Fruit fly (Drosophila melanogaster) whole organism, embryonic: ENCODE data around the gene vvl.

Source experiments
- Asciz ChIP-seq: fragments of 200-800 bp; sonication (Bioruptor generic); optimal IDR thresholded peaks from 2 replicates; lab custom pipeline; 2017; ENCODE audit warnings: missing biosample characterization, mild to moderate bottlenecking, missing genetic modification characterization, missing genetic modification reagents
- Atf3 ChIP-seq: fragments of 200-800 bp; sonication (Bioruptor generic); optimal IDR thresholded peaks from 3 replicates; lab custom pipeline; 2016; ENCODE audit warnings: missing biosample characterization, missing genetic modification characterization
- BEAF-32 ChIP-seq: fragments of 200-800 bp; sonication (Bioruptor generic); optimal IDR thresholded peaks from 3 replicates; lab custom pipeline; 2017; ENCODE audit warnings: missing biosample characterization, missing genetic modification characterization, mild to moderate bottlenecking, moderate library complexity, missing genetic modification reagents
- CG11093 ChIP-seq: fragments of 200-800 bp; sonication (Bioruptor generic); IDR thresholded peaks from 3 replicates; pipeline ENCODE4 v1.3.6; 2022; ENCODE audit warnings: missing biosample characterization, missing genetic modification characterization
- CG11247 ChIP-seq: fragments of 200-800 bp; sonication (Bioruptor generic); IDR thresholded peaks from 2 replicates; pipeline ENCODE4 v1.3.6; 2022; ENCODE audit warnings: missing biosample characterization, missing genetic modification characterization
- CG1233 ChIP-seq: fragments of 200-800 bp; sonication (Bioruptor generic); optimal IDR thresholded peaks from 4 replicates; lab custom pipeline; 2018; ENCODE audit warnings: missing biosample characterization, mild to moderate bottlenecking, missing genetic modification characterization
- CG12744 ChIP-seq: fragments of 200-800 bp; sonication (Bioruptor generic); optimal IDR thresholded peaks from 2 replicates; lab custom pipeline; 2016; ENCODE audit warnings: missing biosample characterization, missing genetic modification characterization
- CG13296 ChIP-seq: fragments of 200-800 bp; sonication (Bioruptor generic); optimal IDR thresholded peaks from 3 replicates; lab custom pipeline; 2018; ENCODE audit warnings: missing biosample characterization, mild to moderate bottlenecking, missing genetic modification characterization
- CG13424 ChIP-seq: fragments of 200-800 bp; sonication (Bioruptor generic); optimal IDR thresholded peaks from 2 replicates; lab custom pipeline; 2019; ENCODE audit warnings: missing biosample characterization, mild to moderate bottlenecking, missing genetic modification characterization, moderate library complexity
- CG15073 ChIP-seq: fragments of 200-800 bp; sonication (Bioruptor generic); optimal IDR thresholded peaks from 2 replicates; lab custom pipeline; 2016; ENCODE audit warnings: missing biosample characterization, missing genetic modification characterization
- CG16779 ChIP-seq: fragments of 200-800 bp; sonication (Bioruptor generic); IDR thresholded peaks from 2 replicates; pipeline ENCODE4 v1.3.6; 2022; ENCODE audit warnings: missing biosample characterization, missing genetic modification characterization
- CG17359 ChIP-seq: fragments of 200-800 bp; sonication (Bioruptor generic); optimal IDR thresholded peaks from 3 replicates; lab custom pipeline; 2018; ENCODE audit warnings: missing biosample characterization, mild to moderate bottlenecking, missing genetic modification characterization, moderate library complexity
- CG18476 ChIP-seq: fragments of 200-800 bp; sonication (Bioruptor generic); optimal IDR thresholded peaks from 2 replicates; lab custom pipeline; 2016; ENCODE audit warnings: missing biosample characterization, mild to moderate bottlenecking, missing genetic modification characterization
- CG2678 ChIP-seq: fragments of 200-800 bp; sonication (Bioruptor generic); optimal IDR thresholded peaks from 3 replicates; lab custom pipeline; 2019; ENCODE audit warnings: missing biosample characterization, mild to moderate bottlenecking, missing genetic modification characterization, moderate library complexity
- CG31224 ChIP-seq: fragments of 200-800 bp; sonication (Bioruptor generic); IDR thresholded peaks from 2 replicates; pipeline ENCODE4 v1.3.6; 2022; ENCODE audit warnings: missing biosample characterization, missing genetic modification characterization
- CG4730 ChIP-seq: fragments of 200-800 bp; sonication (Bioruptor generic); IDR thresholded peaks from 2 replicates; pipeline ENCODE4 v1.3.6; 2022; ENCODE audit warnings: missing biosample characterization, missing genetic modification characterization
- CG5180 ChIP-seq: fragments of 200-800 bp; sonication (Bioruptor generic); optimal IDR thresholded peaks from 3 replicates; lab custom pipeline; 2017; ENCODE audit warnings: missing biosample characterization, missing genetic modification characterization, mild to moderate bottlenecking, moderate library complexity, missing genetic modification reagents
- CG5953 ChIP-seq: fragments of 200-800 bp; sonication (Bioruptor generic); IDR thresholded peaks from 2 replicates; pipeline ENCODE4 v1.3.6; 2022; ENCODE audit warnings: missing biosample characterization, missing genetic modification characterization
- CG6683 ChIP-seq: fragments of 200-800 bp; sonication (Bioruptor generic); optimal IDR thresholded peaks from 2 replicates; lab custom pipeline; 2017; ENCODE audit warnings: missing biosample characterization, mild to moderate bottlenecking, missing genetic modification characterization, missing genetic modification reagents
- CG6765 ChIP-seq: fragments of 200-800 bp; sonication (Bioruptor generic); optimal IDR thresholded peaks from 3 replicates; lab custom pipeline; 2017; ENCODE audit warnings: missing biosample characterization, mild to moderate bottlenecking, missing genetic modification characterization
- CG8359 ChIP-seq: fragments of 200-800 bp; sonication (Bioruptor generic); optimal IDR thresholded peaks from 2 replicates; lab custom pipeline; 2017; ENCODE audit warnings: missing biosample characterization, mild to moderate bottlenecking, missing genetic modification characterization, borderline replicate concordance
- CG8765 ChIP-seq: fragments of 200-800 bp; sonication (Bioruptor generic); IDR thresholded peaks from 2 replicates; pipeline ENCODE4 v1.3.6; 2022; ENCODE audit warnings: missing biosample characterization, missing genetic modification characterization
- CG9609 ChIP-seq: fragments of 200-800 bp; sonication (Bioruptor generic); optimal IDR thresholded peaks from 3 replicates; lab custom pipeline; 2016; ENCODE audit warnings: missing biosample characterization, missing genetic modification characterization
- CG9932 ChIP-seq: fragments of 200-800 bp; sonication (Bioruptor generic); IDR thresholded peaks from 2 replicates; pipeline ENCODE4 v1.3.6; 2022; ENCODE audit warnings: missing biosample characterization, missing genetic modification characterization
- Hr3 ChIP-seq: fragments of 200-800 bp; sonication (Bioruptor generic); optimal IDR thresholded peaks from 3 replicates; lab custom pipeline; 2016; ENCODE audit warnings: missing biosample characterization, missing genetic modification characterization
- Lhr ChIP-seq: fragments of 200-800 bp; sonication (Bioruptor generic); optimal IDR thresholded peaks from 3 replicates; lab custom pipeline; 2017; ENCODE audit warnings: mild to moderate bottlenecking, missing biosample characterization, missing genetic modification reagents, missing genetic modification characterization
- NC2α ChIP-seq: fragments of 200-800 bp; sonication (Bioruptor generic); optimal IDR thresholded peaks from 2 replicates; lab custom pipeline; 2016; ENCODE audit warnings: missing biosample characterization, missing genetic modification characterization
- Neu2 ChIP-seq: fragments of 200-800 bp; sonication (Bioruptor generic); optimal IDR thresholded peaks from 3 replicates; lab custom pipeline; 2016; ENCODE audit warnings: missing biosample characterization, missing genetic modification characterization, borderline replicate concordance
- Nf-YA ChIP-seq: fragments of 200-800 bp; sonication (Bioruptor generic); IDR thresholded peaks from 2 replicates; pipeline ENCODE4 v1.3.6; 2022; ENCODE audit warnings: missing biosample characterization, missing genetic modification characterization
- NfI ChIP-seq: fragments of 200-800 bp; sonication (Bioruptor generic); optimal IDR thresholded peaks from 3 replicates; lab custom pipeline; 2018; ENCODE audit warnings: missing biosample characterization, mild to moderate bottlenecking, missing genetic modification characterization, moderate library complexity
- PHDP ChIP-seq: fragments of 200-800 bp; sonication (Bioruptor generic); optimal IDR thresholded peaks from 3 replicates; lab custom pipeline; 2018; ENCODE audit warnings: missing biosample characterization, mild to moderate bottlenecking, missing genetic modification characterization, moderate library complexity
- Poxn ChIP-seq: fragments of 200-800 bp; sonication (Bioruptor generic); IDR thresholded peaks from 2 replicates; pipeline ENCODE4 v1.3.6; 2022; ENCODE audit warnings: missing biosample characterization, missing genetic modification characterization
- Sin3A ChIP-seq: fragments of >200 bp; optimal IDR thresholded peaks from 2 replicates; lab custom pipeline; 2018
- ap ChIP-seq: fragments of 200-800 bp; sonication (Bioruptor generic); IDR thresholded peaks from 2 replicates; pipeline ENCODE4 v1.3.6; 2022; ENCODE audit warnings: missing biosample characterization, missing genetic modification characterization
- bbx ChIP-seq: fragments of 200-800 bp; sonication (Bioruptor generic); IDR thresholded peaks from 2 replicates; pipeline ENCODE4 v1.3.6; 2022; ENCODE audit warnings: missing biosample characterization, missing genetic modification characterization; ENCODE audit not compliant: partially characterized antibody
- bsh ChIP-seq, 2 experiments: fragments of 200-800 bp; sonication (Bioruptor generic); optimal IDR thresholded peaks; 2 replicates each; lab custom pipeline; 2017 to 2018; ENCODE audit warnings: mild to moderate bottlenecking in 2 of 2, missing biosample characterization in 2 of 2, missing genetic modification characterization in 2 of 2, moderate library complexity in 1 of 2
- cato ChIP-seq: fragments of 200-800 bp; sonication (Bioruptor generic); optimal IDR thresholded peaks from 2 replicates; lab custom pipeline; 2016; ENCODE audit warnings: missing biosample characterization, missing genetic modification characterization, borderline replicate concordance
- chn ChIP-seq: fragments of 200-800 bp; sonication (Bioruptor generic); optimal IDR thresholded peaks from 2 replicates; lab custom pipeline; 2016; ENCODE audit warnings: missing biosample characterization, missing genetic modification characterization
- ci ChIP-seq: fragments of 200-800 bp; sonication (Bioruptor generic); IDR thresholded peaks from 3 replicates; pipeline ENCODE4 v1.3.6; 2022; ENCODE audit warnings: missing biosample characterization, missing genetic modification characterization
- dati ChIP-seq: fragments of 200-800 bp; sonication (Bioruptor generic); IDR thresholded peaks from 2 replicates; pipeline ENCODE4 v1.3.6; 2022; ENCODE audit warnings: missing biosample characterization, missing genetic modification characterization
- dimm ChIP-seq: fragments of 200-800 bp; sonication (Bioruptor generic); IDR thresholded peaks from 2 replicates; pipeline ENCODE4 v1.3.6; 2022; ENCODE audit warnings: missing biosample characterization, missing genetic modification characterization
- fd102C ChIP-seq: fragments of 200-800 bp; sonication (Bioruptor generic); optimal IDR thresholded peaks from 2 replicates; lab custom pipeline; 2018; ENCODE audit warnings: missing biosample characterization, mild to moderate bottlenecking, missing genetic modification characterization, moderate library complexity
- gsb ChIP-seq: fragments of 200-800 bp; sonication (Bioruptor generic); IDR thresholded peaks from 2 replicates; pipeline ENCODE4 v1.3.6; 2022; ENCODE audit warnings: missing biosample characterization, missing genetic modification characterization
- mirr ChIP-seq: fragments of 200-800 bp; sonication (Bioruptor generic); optimal IDR thresholded peaks from 3 replicates; lab custom pipeline; 2018; ENCODE audit warnings: missing biosample characterization, mild to moderate bottlenecking, missing genetic modification characterization
- pan ChIP-seq, 4 experiments: fragments of >200 bp in 3 of 4; fragments of 200-800 bp in 1 of 4; sonication (Bioruptor generic) in 1 of 4; optimal IDR thresholded peaks in 3 of 4; IDR thresholded peaks in 1 of 4; 2 replicates each; pipeline versions ENCODE4 v1.3.6 to Lab custom; 2017 to 2022; ENCODE audit warnings: missing biosample characterization in 2 of 4, missing genetic modification characterization in 2 of 4, mixed read lengths in 1 of 4
- pho ChIP-seq: fragments of 200-800 bp; sonication (Bioruptor generic); optimal IDR thresholded peaks from 2 replicates; lab custom pipeline; 2016; ENCODE audit warnings: missing biosample characterization, missing genetic modification characterization
- sc ChIP-seq, 3 experiments: fragments of >200 bp in 2 of 3; fragments of 200-800 bp in 1 of 3; sonication (Bioruptor generic) in 1 of 3; optimal IDR thresholded peaks; 2 replicates in 2 of 3; 3 replicates in 1 of 3; lab custom pipeline; 2017; ENCODE audit warnings: mild to moderate bottlenecking in 1 of 3, missing biosample characterization in 1 of 3, missing genetic modification characterization in 1 of 3, missing genetic modification reagents in 1 of 3
- sens-2 ChIP-seq: fragments of 200-800 bp; sonication (Bioruptor generic); IDR thresholded peaks from 2 replicates; pipeline ENCODE4 v1.3.6; 2022; ENCODE audit warnings: missing biosample characterization, missing genetic modification characterization
- seq ChIP-seq: fragments of 200-800 bp; sonication (Bioruptor generic); IDR thresholded peaks from 2 replicates; pipeline ENCODE4 v1.3.6; 2022; ENCODE audit warnings: missing biosample characterization, missing genetic modification characterization
- sim ChIP-seq: fragments of 200-800 bp; sonication (Bioruptor generic); IDR thresholded peaks from 2 replicates; pipeline ENCODE4 v1.3.6; 2022; ENCODE audit warnings: missing biosample characterization, missing genetic modification characterization
- vvl ChIP-seq: fragments of 200-800 bp; sonication (Bioruptor generic); IDR thresholded peaks from 2 replicates; pipeline ENCODE4 v1.3.6; 2022; ENCODE audit warnings: missing biosample characterization, missing genetic modification characterization

The vvl gene

dm6 chr3L:6777614-6778013 is 12.3 kb upstream of the vvl start (continued):
- TF ChIP-seq NC2α (GFP tag; lab: Kevin White, UChicago) (no peak), PHDP (no peak), Asciz (no peak), CG13296 (GFP tag; lab: Kevin White, UChicago) (no peak), fd102C (GFP tag; lab: Kevin White, UChicago) (no peak), ci (GFP tag; lab: Robert Waterston, UW) (peak; percentile 33; the same call in 1 of the 3 replicates), CG8359 (GFP tag; lab: Kevin White, UChicago) (no peak), CG9609 (GFP tag; lab: Kevin White, UChicago) (no peak), Nf-YA (GFP tag; lab: Robert Waterston, UW) (no peak), ap (0 out of 2 replicates have a peak, but pooled peaks have one; percentile 19), Lhr (GFP tag; lab: Kevin White, UChicago) (no peak), dimm (peak; percentile 33), Poxn (no peak), dati (no peak), gsb (GFP tag; lab: Robert Waterston, UW) (no peak), pho (GFP tag; lab: Kevin White, UChicago) (no peak), sc (optimal IDR thresholded peaks at IDR 0.05; lab: Kevin White, UChicago) (no peak), sc (GFP tag; optimal IDR thresholded peaks at IDR 0.05; lab: Kevin White, UChicago) (no peak), cato (GFP tag; lab: Kevin White, UChicago) (no peak), sens-2 (no peak), seq (GFP tag; lab: Robert Waterston, UW) (no peak), vvl (GFP tag; lab: Robert Waterston, UW) (peak; percentile 68), CG31224 (no peak), CG15073 (GFP tag; lab: Kevin White, UChicago) (no peak), mirr (GFP tag; lab: Kevin White, UChicago) (no peak), sim (GFP tag; lab: Robert Waterston, UW) (no peak), Atf3 (no peak), CG11247 (GFP tag; lab: Robert Waterston, UW) (no peak), bsh (GFP tag; optimal IDR thresholded peaks at IDR 0.05; lab: Kevin White, UChicago) (peak in 1 of 2 experiments; percentile 0), CG18476 (GFP tag; lab: Kevin White, UChicago) (no peak), CG12744 (GFP tag; lab: Kevin White, UChicago) (no peak), CG4730 (GFP tag; lab: Robert Waterston, UW) (peak; percentile 17; the same call in 1 of the 2 replicates), CG1233 (GFP tag; lab: Kevin White, UChicago) (no peak), CG2678 (tag; lab: Kevin White, UChicago) (peak; percentile 55), CG5180 (no peak), BEAF-32 (GFP tag; lab: Kevin White, UChicago) (no peak), CG8765 (GFP tag; lab: Robert Waterston, UW) (no peak), CG6765 (no peak), CG11093 (GFP tag; lab: Robert Waterston, UW) (no peak), CG9932 (no peak), NfI (GFP tag; lab: Kevin White, UChicago) (no peak), Sin3A (lab: Kevin White, UChicago) (no peak), CG17359 (tag; lab: Kevin White, UChicago) (peak; percentile 13), Neu2 (GFP tag; lab: Kevin White, UChicago) (no peak), pan (optimal IDR thresholded peaks at IDR 0.05; lab: Kevin White, UChicago) (no peak), pan (GFP tag; optimal IDR thresholded peaks at IDR 0.05 in 1 of 2, IDR thresholded peaks at IDR 0.05 in 1 of 2) (peak in 1 of 2 experiments; percentile 48), CG13424 (peak; percentile 29), CG6683 (GFP tag; lab: Kevin White, UChicago) (no peak), CG5953 (GFP tag; lab: Robert Waterston, UW) (no peak), Hr3 (no peak), CG16779 (GFP tag; lab: Robert Waterston, UW) (no peak), bbx (GFP tag; lab: Robert Waterston, UW) (no peak), chn (no peak)
